Worm (Caenorhabditis elegans) whole organism, midembryonic: Measurements from ENCODE around the gene ZK354.9.

Source experiments
- T22C8.4 ChIP-seq: fragments of 200-800 bp; sonication (Bioruptor generic); IDR thresholded peaks from 2 replicates; pipeline ENCODE4 v1.3.6; 2022; ENCODE audit warnings: missing genetic modification characterization, missing compliant biosample characterization
- cog-1 ChIP-seq: sonication (generic microtip); optimal IDR thresholded peaks from 2 replicates; lab custom pipeline; 2016; ENCODE audit warnings: missing genetic modification characterization, missing compliant biosample characterization
- flt-1 ChIP-seq: fragments of 200-800 bp; sonication (Bioruptor generic); IDR thresholded peaks from 2 replicates; pipeline ENCODE4 v1.3.6; 2022; ENCODE audit warnings: missing genetic modification characterization, missing compliant biosample characterization
- klf-2 ChIP-seq: fragments of 200-800 bp; sonication (Bioruptor generic); conservative IDR thresholded peaks from 2 replicates; pipeline ENCODE4 v1.3.6; 2022; ENCODE audit warnings: missing genetic modification reagents, missing genetic modification characterization, missing compliant biosample characterization
- med-1 ChIP-seq: sonication (generic microtip); optimal IDR thresholded peaks from 2 replicates; lab custom pipeline; 2017; ENCODE audit warnings: missing genetic modification characterization, mild to moderate bottlenecking, missing compliant biosample characterization, antibody characterized with exemption, missing genetic modification reagents; ENCODE audit not compliant: insufficient read depth
- ref-1 ChIP-seq: fragments of 200-800 bp; sonication (Bioruptor generic); conservative IDR thresholded peaks from 2 replicates; pipeline ENCODE4 v1.3.6; 2022; ENCODE audit warnings: missing genetic modification reagents, missing genetic modification characterization, missing compliant biosample characterization
- tab-1 ChIP-seq: fragments of 200-800 bp; sonication (Bioruptor generic); IDR thresholded peaks from 2 replicates; pipeline ENCODE4 v1.3.6; 2022; ENCODE audit warnings: missing genetic modification characterization, missing compliant biosample characterization
- ztf-23 ChIP-seq: fragments of 200-800 bp; sonication (Bioruptor generic); IDR thresholded peaks from 2 replicates; pipeline ENCODE4 v1.3.6; 2022; ENCODE audit warnings: missing genetic modification reagents, missing genetic modification characterization, missing compliant biosample characterization
- ztf-29 ChIP-seq: fragments of 200-800 bp; sonication (Bioruptor generic); IDR thresholded peaks from 2 replicates; pipeline ENCODE4 v1.3.6; 2022; ENCODE audit warnings: missing genetic modification reagents, missing genetic modification characterization, missing compliant biosample characterization

- TF ChIP-seq med-1 (GFP tag; lab: Kevin White, UChicago) (no peak), ztf-23 (no peak), T22C8.4 (GFP tag; lab: Robert Waterston, UW) (no peak), tab-1 (GFP tag; lab: Robert Waterston, UW) (no peak), klf-2 (GFP tag; lab: Robert Waterston, UW) (no peak), flt-1 (GFP tag; lab: Robert Waterston, UW) (no peak), ztf-29 (no peak), ref-1 (no peak), cog-1 (no peak)
Observed at ce11 chrIV:5337649-5338048, 29.7 kb upstream of the ZK354.9 start.
